Worm (Caenorhabditis elegans) whole organism, mixed stage, embryonic: Measurements from ENCODE around the gene cbs-2.

Experiments
- bed-3 ChIP-seq: fragments of 200-800 bp; sonication (Bioruptor generic); optimal IDR thresholded peaks from 3 replicates; lab custom pipeline; 2018; ENCODE audit warnings: mild to moderate bottlenecking, missing genetic modification characterization, moderate library complexity, missing compliant biosample characterization
- ceh-83 ChIP-seq: fragments of 200-800 bp; sonication (Bioruptor generic); optimal IDR thresholded peaks from 2 replicates; lab custom pipeline; 2018; ENCODE audit warnings: mild to moderate bottlenecking, missing genetic modification characterization, missing compliant biosample characterization
- elt-3 ChIP-seq: fragments of 150-350 bp; optimal IDR thresholded peaks from 2 replicates; lab custom pipeline; 2014; ENCODE audit warnings: missing biosample characterization, missing genetic modification characterization
- lin-13 ChIP-seq: fragments of 150-350 bp; optimal IDR thresholded peaks from 2 replicates; lab custom pipeline; 2014; ENCODE audit warnings: missing biosample characterization, missing genetic modification characterization
- lin-32 ChIP-seq: fragments of 200-800 bp; sonication (Bioruptor generic); optimal IDR thresholded peaks from 2 replicates; lab custom pipeline; 2018; ENCODE audit warnings: mild to moderate bottlenecking, missing genetic modification characterization, missing compliant biosample characterization
- lsy-2 ChIP-seq: fragments of 150-350 bp; optimal IDR thresholded peaks from 2 replicates; lab custom pipeline; 2014; ENCODE audit warnings: missing biosample characterization, missing genetic modification characterization
- mep-1 ChIP-seq: fragments of 150-350 bp; optimal IDR thresholded peaks from 2 replicates; lab custom pipeline; 2017; ENCODE audit warnings: missing biosample characterization, missing genetic modification reagents, missing genetic modification characterization, inconsistent platforms
- nhr-237 ChIP-seq: fragments of 150-350 bp; optimal IDR thresholded peaks from 2 replicates; lab custom pipeline; 2014; ENCODE audit warnings: missing biosample characterization, missing genetic modification characterization
- nhr-28 ChIP-seq: fragments of 150-350 bp; optimal IDR thresholded peaks from 2 replicates; lab custom pipeline; 2014; ENCODE audit warnings: missing biosample characterization, missing genetic modification characterization
- nhr-76 ChIP-seq: sonication (generic microtip); optimal IDR thresholded peaks from 2 replicates; lab custom pipeline; 2017; ENCODE audit warnings: missing biosample characterization, missing genetic modification characterization
- unc-62 ChIP-seq: fragments of 150-350 bp; optimal IDR thresholded peaks from 2 replicates; lab custom pipeline; 2014; ENCODE audit warnings: missing biosample characterization, missing genetic modification reagents, missing genetic modification characterization
- zip-8 ChIP-seq: fragments of 150-350 bp; optimal IDR thresholded peaks from 2 replicates; lab custom pipeline; 2014; ENCODE audit warnings: missing biosample characterization, missing genetic modification characterization
- ztf-11 ChIP-seq: fragments of 150-350 bp; optimal IDR thresholded peaks from 2 replicates; lab custom pipeline; 2014; ENCODE audit warnings: missing biosample characterization, missing genetic modification characterization

- no peak for TF ChIP-seq mep-1 (tag; lab: Kevin White, UChicago)
- no peak for TF ChIP-seq unc-62
- TF ChIP-seq lin-32 = no peak
- TF ChIP-seq ztf-11 = no peak
- no peak for TF ChIP-seq ceh-83 (GFP tag; lab: Kevin White, UChicago)
- no peak for TF ChIP-seq lsy-2
- TF ChIP-seq nhr-237 (tag; lab: Kevin White, UChicago) = no peak
- TF ChIP-seq nhr-28 (tag; lab: Kevin White, UChicago) = no peak
- no peak for TF ChIP-seq elt-3
- TF ChIP-seq lin-13 = no peak
- TF ChIP-seq zip-8 = no peak
- no peak for TF ChIP-seq nhr-76 (tag; lab: Kevin White, UChicago)
- no peak for TF ChIP-seq bed-3
Measured at ce11 chrII:2223467-2223866, at the start of gene cbs-2.
